Worm (Caenorhabditis elegans) whole organism, L1 larva: ENCODE results near the gene npr-22.

Experiments used
- C04F5.9 ChIP-seq: sonication (generic microtip); optimal IDR thresholded peaks from 2 replicates; lab custom pipeline; 2016; ENCODE audit warnings: missing genetic modification characterization, missing compliant biosample characterization
- C16A3.4 ChIP-seq: fragments of 150-350 bp; optimal IDR thresholded peaks from 2 replicates; lab custom pipeline; 2014; ENCODE audit warnings: missing biosample characterization, missing genetic modification characterization
- aly-2 ChIP-seq: fragments of 150-350 bp; optimal IDR thresholded peaks from 2 replicates; lab custom pipeline; 2014; ENCODE audit warnings: missing biosample characterization, missing genetic modification characterization
- ama-1 ChIP-seq: fragments of 150-350 bp; optimal IDR thresholded peaks from 2 replicates; lab custom pipeline; 2014
- blmp-1 ChIP-seq: fragments of 150-350 bp; optimal IDR thresholded peaks from 2 replicates; lab custom pipeline; 2014; ENCODE audit warnings: missing biosample characterization, missing genetic modification characterization
- ceh-88 ChIP-seq: fragments of 200-800 bp; sonication (Bioruptor generic); IDR thresholded peaks from 2 replicates; pipeline ENCODE4 v1.3.6; 2022; ENCODE audit warnings: missing genetic modification characterization, missing compliant biosample characterization
- ceh-90 ChIP-seq: sonication (generic microtip); optimal IDR thresholded peaks from 2 replicates; lab custom pipeline; 2016; ENCODE audit warnings: missing genetic modification characterization, missing compliant biosample characterization
- dpl-1 ChIP-seq, 3 experiments: fragments of 150-350 bp in 2 of 3; sonication (generic microtip) in 1 of 3; optimal IDR thresholded peaks; 2 replicates each; lab custom pipeline; 2014 to 2017; ENCODE audit warnings: missing biosample characterization in 3 of 3, missing genetic modification characterization in 3 of 3, missing genetic modification reagents in 3 of 3
- efl-1 ChIP-seq, 4 experiments: fragments of 150-350 bp; optimal IDR thresholded peaks in 3 of 4; peaks in 1 of 4; 1 replicate in 1 of 4; 2 replicates in 3 of 4; lab custom pipeline; 2014; ENCODE audit warnings: missing biosample characterization in 2 of 4, missing genetic modification characterization in 2 of 4, missing genetic modification reagents in 2 of 4
- elt-2 ChIP-seq: sonication (generic microtip); optimal IDR thresholded peaks from 2 replicates; lab custom pipeline; 2016; ENCODE audit warnings: missing genetic modification characterization, mild to moderate bottlenecking, inconsistent platforms, missing compliant biosample characterization, missing genetic modification reagents
- elt-3 ChIP-seq, 6 experiments: fragments of 150-350 bp in 1 of 6; sonication (generic microtip); optimal IDR thresholded peaks; 2 replicates each; lab custom pipeline; 2017 to 2018; ENCODE audit warnings: missing biosample characterization in 6 of 6, missing genetic modification characterization in 6 of 6, inconsistent platforms in 1 of 6
- fkh-10 ChIP-seq: sonication (generic microtip); optimal IDR thresholded peaks from 2 replicates; lab custom pipeline; 2017; ENCODE audit warnings: missing biosample characterization, missing genetic modification reagents, missing genetic modification characterization
- fkh-4 ChIP-seq: sonication (generic microtip); optimal IDR thresholded peaks from 2 replicates; lab custom pipeline; 2016; ENCODE audit warnings: missing compliant biosample characterization, missing genetic modification characterization, borderline replicate concordance
- fkh-8 ChIP-seq: sonication (generic microtip); optimal IDR thresholded peaks from 2 replicates; lab custom pipeline; 2016; ENCODE audit warnings: mild to moderate bottlenecking, missing genetic modification characterization, missing compliant biosample characterization
- fos-1 ChIP-seq: fragments of 150-350 bp; optimal IDR thresholded peaks from 2 replicates; lab custom pipeline; 2014; ENCODE audit warnings: missing biosample characterization, missing genetic modification characterization
- grh-1 ChIP-seq: fragments of 200-800 bp; sonication (Bioruptor generic); IDR thresholded peaks from 2 replicates; pipeline ENCODE4 v1.3.6; 2022; ENCODE audit warnings: missing genetic modification reagents, missing genetic modification characterization, missing compliant biosample characterization
- hlh-4 ChIP-seq: sonication (generic microtip); optimal IDR thresholded peaks from 2 replicates; lab custom pipeline; 2016; ENCODE audit warnings: mild to moderate bottlenecking, missing genetic modification characterization, missing compliant biosample characterization
- irx-1 ChIP-seq: sonication (generic microtip); optimal IDR thresholded peaks from 2 replicates; lab custom pipeline; 2016; ENCODE audit warnings: missing genetic modification characterization, missing compliant biosample characterization
- jun-1 ChIP-seq: fragments of 150-350 bp; optimal IDR thresholded peaks from 2 replicates; lab custom pipeline; 2014; ENCODE audit warnings: missing biosample characterization, missing genetic modification reagents, missing genetic modification characterization
- lin-13 ChIP-seq: fragments of 150-350 bp; optimal IDR thresholded peaks from 2 replicates; lab custom pipeline; 2014; ENCODE audit warnings: missing biosample characterization, missing genetic modification reagents, missing genetic modification characterization
- lin-14 ChIP-seq: fragments of 200-800 bp; sonication (Bioruptor generic); optimal IDR thresholded peaks from 2 replicates; lab custom pipeline; 2018; ENCODE audit warnings: mild to moderate bottlenecking, missing genetic modification characterization, moderate library complexity, missing compliant biosample characterization
- lin-15B ChIP-seq: fragments of 150-350 bp; sonication (generic microtip); optimal IDR thresholded peaks from 3 replicates; lab custom pipeline; 2014; ENCODE audit warnings: missing biosample characterization, missing genetic modification characterization
- lin-35 ChIP-seq, 2 experiments: fragments of 150-350 bp; optimal IDR thresholded peaks; 2 replicates each; lab custom pipeline; 2014; ENCODE audit warnings: missing biosample characterization in 2 of 2, missing genetic modification characterization in 2 of 2, missing genetic modification reagents in 2 of 2
- lin-39 ChIP-seq: fragments of 150-350 bp; optimal IDR thresholded peaks from 2 replicates; lab custom pipeline; 2014; ENCODE audit warnings: missing biosample characterization, missing genetic modification reagents, missing genetic modification characterization
- lir-3 ChIP-seq: sonication (generic microtip); optimal IDR thresholded peaks from 2 replicates; lab custom pipeline; 2016; ENCODE audit warnings: mild to moderate bottlenecking, missing genetic modification characterization, moderate library complexity, missing compliant biosample characterization; ENCODE audit not compliant: poor library complexity
- lsy-2 ChIP-seq, 2 experiments: fragments of 150-350 bp; optimal IDR thresholded peaks; 2 replicates each; lab custom pipeline; 2014; ENCODE audit warnings: missing biosample characterization in 2 of 2, missing genetic modification characterization in 2 of 2
- mdl-1 ChIP-seq, 2 experiments: fragments of 150-350 bp; optimal IDR thresholded peaks; 2 replicates each; lab custom pipeline; 2014 to 2017; ENCODE audit warnings: missing biosample characterization in 2 of 2, missing genetic modification characterization in 2 of 2, inconsistent platforms in 1 of 2
- mef-2 ChIP-seq: fragments of 150-350 bp; optimal IDR thresholded peaks from 2 replicates; lab custom pipeline; 2014; ENCODE audit warnings: missing biosample characterization, missing genetic modification characterization
- mep-1 ChIP-seq: fragments of 150-350 bp; optimal IDR thresholded peaks from 2 replicates; lab custom pipeline; 2014; ENCODE audit warnings: missing biosample characterization, missing genetic modification characterization
- nhr-19 ChIP-seq: fragments of 200-800 bp; sonication (Bioruptor generic); conservative IDR thresholded peaks from 2 replicates; pipeline ENCODE4 v1.3.6; 2022; ENCODE audit warnings: missing genetic modification characterization, missing compliant biosample characterization
- nhr-20 ChIP-seq: sonication (generic microtip); optimal IDR thresholded peaks from 2 replicates; lab custom pipeline; 2016; ENCODE audit warnings: mild to moderate bottlenecking, missing genetic modification characterization, missing compliant biosample characterization
- nhr-28 ChIP-seq: fragments of 150-350 bp; optimal IDR thresholded peaks from 2 replicates; lab custom pipeline; 2014; ENCODE audit warnings: missing biosample characterization, missing genetic modification characterization
- nhr-47 ChIP-seq: sonication (generic microtip); optimal IDR thresholded peaks from 2 replicates; lab custom pipeline; 2016; ENCODE audit warnings: mild to moderate bottlenecking, missing genetic modification characterization, moderate library complexity, missing compliant biosample characterization
- nhr-71 ChIP-seq: sonication (generic microtip); optimal IDR thresholded peaks from 2 replicates; lab custom pipeline; 2016; ENCODE audit warnings: mild to moderate bottlenecking, missing genetic modification characterization, moderate library complexity, missing compliant biosample characterization
- nhr-76 ChIP-seq: sonication (generic microtip); optimal IDR thresholded peaks from 2 replicates; lab custom pipeline; 2017; ENCODE audit warnings: missing biosample characterization, missing genetic modification characterization
- nhr-77 ChIP-seq: fragments of 150-350 bp; optimal IDR thresholded peaks from 2 replicates; lab custom pipeline; 2014; ENCODE audit warnings: missing biosample characterization, missing genetic modification characterization
- nhr-85 ChIP-seq: sonication (generic microtip); peaks from one replicate; lab custom pipeline; 2016; ENCODE audit warnings: missing genetic modification characterization, inconsistent platforms, missing compliant biosample characterization
- nhr-90 ChIP-seq: sonication (generic microtip); optimal IDR thresholded peaks from 2 replicates; lab custom pipeline; 2016; ENCODE audit warnings: mild to moderate bottlenecking, missing genetic modification characterization, missing compliant biosample characterization; ENCODE audit not compliant: poor library complexity
- pag-3 ChIP-seq: sonication (generic microtip); optimal IDR thresholded peaks from 2 replicates; lab custom pipeline; 2017; ENCODE audit warnings: missing genetic modification characterization, mild to moderate bottlenecking, missing compliant biosample characterization, antibody characterized with exemption, borderline replicate concordance; ENCODE audit not compliant: insufficient read depth
- rnt-1 ChIP-seq: sonication (generic microtip); optimal IDR thresholded peaks from 2 replicates; lab custom pipeline; 2016; ENCODE audit warnings: mild to moderate bottlenecking, missing genetic modification characterization, moderate library complexity, missing compliant biosample characterization
- snpc-4 ChIP-seq: fragments of 150-350 bp; optimal IDR thresholded peaks from 2 replicates; lab custom pipeline; 2014; ENCODE audit warnings: missing biosample characterization, missing genetic modification characterization
- snu-23 ChIP-seq: sonication (generic microtip); optimal IDR thresholded peaks from 2 replicates; lab custom pipeline; 2016; ENCODE audit warnings: missing genetic modification characterization, missing compliant biosample characterization
- swsn-7 ChIP-seq: sonication (generic microtip); optimal IDR thresholded peaks from 2 replicates; lab custom pipeline; 2016; ENCODE audit warnings: missing genetic modification characterization, missing compliant biosample characterization
- tbx-2 ChIP-seq: sonication (generic microtip); optimal IDR thresholded peaks from 2 replicates; lab custom pipeline; 2016; ENCODE audit warnings: missing genetic modification characterization, missing compliant biosample characterization
- tlp-1 ChIP-seq: fragments of 150-350 bp; optimal IDR thresholded peaks from 2 replicates; lab custom pipeline; 2014; ENCODE audit warnings: missing biosample characterization, missing genetic modification characterization
- unc-130 ChIP-seq: fragments of 150-350 bp; optimal IDR thresholded peaks from 2 replicates; lab custom pipeline; 2017; ENCODE audit warnings: missing biosample characterization, missing genetic modification characterization, inconsistent platforms
- unc-98 ChIP-seq: fragments of 200-800 bp; sonication (Bioruptor generic); IDR thresholded peaks from 2 replicates; pipeline ENCODE4 v1.3.6; 2022; ENCODE audit warnings: missing genetic modification characterization, missing compliant biosample characterization
- xbp-1 ChIP-seq: sonication (generic microtip); optimal IDR thresholded peaks from 2 replicates; lab custom pipeline; 2016; ENCODE audit warnings: missing genetic modification characterization, missing compliant biosample characterization
- zag-1 ChIP-seq: fragments of 150-350 bp; optimal IDR thresholded peaks from 2 replicates; lab custom pipeline; 2014; ENCODE audit warnings: missing biosample characterization, missing genetic modification characterization
- ztf-4 ChIP-seq: fragments of 150-350 bp; optimal IDR thresholded peaks from 2 replicates; lab custom pipeline; 2014; ENCODE audit warnings: missing biosample characterization, missing genetic modification characterization

The npr-22 gene

ce11 chrIV:8534189-8534588 is 25.0 kb upstream of the npr-22 start:
- no peak for TF ChIP-seq xbp-1 (tag; lab: Kevin White, UChicago)
- TF ChIP-seq nhr-85 (tag; lab: Kevin White, UChicago), result peak; percentile 23

DNA sequence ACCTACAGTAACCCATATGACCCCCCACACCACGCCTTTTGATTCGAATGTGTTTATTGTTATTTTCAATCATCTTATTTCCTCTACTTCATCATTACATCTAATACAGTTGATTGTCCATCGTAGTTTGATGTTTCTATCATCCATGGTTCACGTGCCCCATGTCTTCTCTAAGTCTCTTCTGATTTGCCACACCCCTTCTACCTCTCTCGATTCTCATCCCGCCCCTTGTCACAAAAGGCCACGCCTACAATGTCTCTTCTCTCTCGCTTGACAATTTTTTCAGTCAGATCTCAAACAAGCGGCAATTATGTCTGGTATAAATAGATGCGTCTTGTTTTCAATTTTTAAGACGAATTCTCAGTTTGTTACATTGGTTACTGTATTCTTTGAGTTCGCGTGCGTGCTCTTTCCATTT is 24.2 kb upstream of the npr-22 start:
- TF ChIP-seq nhr-90 (tag; lab: Kevin White, UChicago), result peak; percentile 59
- TF ChIP-seq grh-1, result 0 out of 2 replicates have a peak, but pooled peaks have one; percentile 14
- peak in 1 of 2 experiments; percentile 9 for TF ChIP-seq efl-1 (optimal IDR thresholded peaks at IDR 0.05; lab: Kevin White, UChicago)
- TF ChIP-seq efl-1 (GFP tag; optimal IDR thresholded peaks at IDR 0.05 in 1 of 2; lab: Kevin White, UChicago), result no peak
- peak in 1 of 3 experiments; percentile 8 for TF ChIP-seq dpl-1 (GFP tag; optimal IDR thresholded peaks at IDR 0.05; lab: Kevin White, UChicago)
- TF ChIP-seq fkh-8 (tag; lab: Kevin White, UChicago), result no peak
- peak in 4 of 6 experiments; percentile 21 to 86 (median 62) for TF ChIP-seq elt-3 (tag; optimal IDR thresholded peaks at IDR 0.05; lab: Kevin White, UChicago)
- TF ChIP-seq nhr-85 (tag; lab: Kevin White, UChicago), result peak; percentile 94
- no peak for TF ChIP-seq nhr-28 (tag; lab: Kevin White, UChicago)
- peak; percentile 5 for TF ChIP-seq irx-1
- TF ChIP-seq nhr-47 (tag; lab: Kevin White, UChicago), result peak; percentile 21
- TF ChIP-seq nhr-20 (tag; lab: Kevin White, UChicago), result peak; percentile 92
- TF ChIP-seq elt-2 (tag; lab: Kevin White, UChicago), result peak; percentile 61
- TF ChIP-seq fos-1 (tag; lab: Kevin White, UChicago), result no peak
- peak; percentile 71 for TF ChIP-seq snu-23
- TF ChIP-seq mdl-1 (tag; optimal IDR thresholded peaks at IDR 0.05; lab: Kevin White, UChicago), result peak; percentile 36 to 93
- TF ChIP-seq fkh-10 (GFP tag; lab: Kevin White, UChicago), result no peak
- TF ChIP-seq swsn-7 (tag; lab: Kevin White, UChicago), result peak; percentile 10
- TF ChIP-seq lsy-2 (tag; optimal IDR thresholded peaks at IDR 0.05; lab: Kevin White, UChicago), result peak; percentile 56 to 57
- 0 out of 2 replicates have a peak, but pooled peaks have one; percentile 23 for TF ChIP-seq ceh-88
- TF ChIP-seq mep-1, result peak; percentile 30
- TF ChIP-seq xbp-1 (tag; lab: Kevin White, UChicago), result peak; percentile 8
- TF ChIP-seq tlp-1 (tag; lab: Kevin White, UChicago), result no peak
- peak; percentile 66 for TF ChIP-seq tbx-2 (tag; lab: Kevin White, UChicago)
- TF ChIP-seq blmp-1 (tag; lab: Kevin White, UChicago), result peak; percentile 55
- no peak for TF ChIP-seq ztf-4 (tag; lab: Kevin White, UChicago)
- TF ChIP-seq rnt-1, result peak; percentile 43
- TF ChIP-seq nhr-19 (GFP tag; lab: Robert Waterston, UW), result peak; percentile 67
- peak; percentile 43 for TF ChIP-seq unc-130 (tag; lab: Kevin White, UChicago)
- peak; percentile 5 for TF ChIP-seq lir-3 (tag; lab: Kevin White, UChicago)
- TF ChIP-seq lin-14 (GFP tag; lab: Kevin White, UChicago), result peak; percentile 77
- TF ChIP-seq fkh-4 (tag; lab: Kevin White, UChicago), result no peak
- no peak for TF ChIP-seq nhr-77 (tag; lab: Kevin White, UChicago)
- no peak for TF ChIP-seq ceh-90 (tag; lab: Kevin White, UChicago)
- peak; percentile 18 for TF ChIP-seq ama-1
- TF ChIP-seq C16A3.4 (tag; lab: Kevin White, UChicago), result peak; percentile 31
- peak in 1 of 2 experiments; percentile 74 for TF ChIP-seq lin-35 (GFP tag; optimal IDR thresholded peaks at IDR 0.05; lab: Kevin White, UChicago)
- peak; percentile 92 for TF ChIP-seq nhr-71

ce11 chrIV:8535946-8536345 is 23.3 kb upstream of the npr-22 start:
- TF ChIP-seq unc-98 (no peak), ztf-4 (tag; lab: Kevin White, UChicago) (no peak), nhr-76 (no peak), lin-13 (GFP tag; lab: Kevin White, UChicago) (no peak), nhr-47 (tag; lab: Kevin White, UChicago) (peak; percentile 10), snpc-4 (tag; lab: Kevin White, UChicago) (no peak), pag-3 (tag; lab: Kevin White, UChicago) (no peak), hlh-4 (tag; lab: Kevin White, UChicago) (no peak), lin-15B (no peak), elt-2 (tag; lab: Kevin White, UChicago) (no peak), mef-2 (tag; lab: Kevin White, UChicago) (no peak), lin-39 (tag; lab: Kevin White, UChicago) (no peak), zag-1 (tag; lab: Kevin White, UChicago) (no peak), C04F5.9 (tag; lab: Kevin White, UChicago) (no peak), unc-130 (tag; lab: Kevin White, UChicago) (no peak), jun-1 (no peak), aly-2 (no peak), ceh-90 (tag; lab: Kevin White, UChicago) (no peak)
